Fruit fly (Drosophila melanogaster): ENCODE results near the gene Srr.

Srr gene

DNA sequence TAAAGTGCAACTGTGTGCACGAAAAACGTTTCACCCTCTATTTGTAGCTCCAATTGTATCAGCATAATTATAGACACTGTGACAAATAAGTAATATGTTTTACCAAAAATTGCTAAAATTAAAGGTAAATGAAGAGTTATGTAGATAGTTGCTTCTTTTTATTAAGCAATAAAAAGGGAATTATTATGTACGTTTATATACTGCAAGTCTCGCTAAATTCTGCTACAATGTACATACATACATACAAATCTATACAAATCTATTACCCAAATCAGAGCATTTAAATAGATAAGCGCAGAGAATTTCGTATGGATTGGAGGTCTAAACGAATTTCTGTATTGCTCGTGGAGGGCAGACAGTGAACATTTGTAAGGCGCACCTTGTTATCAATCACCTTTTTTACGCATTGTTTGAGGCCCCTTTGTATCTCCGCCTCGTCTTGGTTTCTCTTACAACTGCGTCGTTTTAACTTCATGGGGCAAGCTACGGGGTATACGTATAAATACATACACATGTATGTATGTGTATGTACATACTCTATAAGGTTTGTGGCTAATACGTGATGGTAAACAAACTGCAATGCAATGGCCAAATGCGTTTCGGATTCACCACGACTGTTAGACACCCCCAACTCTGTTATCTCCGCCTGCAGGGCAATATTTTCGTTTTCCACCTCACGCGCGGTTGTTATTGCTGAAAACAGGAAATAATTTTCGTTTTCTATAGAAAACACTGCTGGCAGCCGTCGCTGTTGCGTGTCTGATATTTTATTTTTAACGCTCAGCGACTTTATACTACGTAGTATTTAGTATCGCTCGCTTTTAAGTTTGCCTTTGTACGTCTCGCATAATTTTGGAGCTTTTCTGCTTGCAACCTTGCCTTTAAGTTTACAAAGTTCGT is 25.8 kb upstream of the Srr start (continued):
- TF ChIP-seq OdsH (GFP tag; optimal IDR thresholded peaks at IDR 0.05) (peak; percentile 80), topi (GFP tag; optimal IDR thresholded peaks at IDR 0.05) (peak; percentile 83), CG11902 (GFP tag; optimal IDR thresholded peaks at IDR 0.05) (no peak), CG10669 (GFP tag; optimal IDR thresholded peaks at IDR 0.05) (peak; percentile 78), CG6276 (GFP tag; optimal IDR thresholded peaks at IDR 0.05) (peak; percentile 83), lz (GFP tag; optimal IDR thresholded peaks at IDR 0.05) (peak; percentile 79), CG6854 (GFP tag; optimal IDR thresholded peaks at IDR 0.05) (no peak), dsx (GFP tag; optimal IDR thresholded peaks at IDR 0.05; ENCODE audit: poor library complexity, severe bottlenecking) (peak; percentile 74), CG6808 (GFP tag; optimal IDR thresholded peaks at IDR 0.05) (peak; percentile 65), CG34406 (GFP tag; optimal IDR thresholded peaks at IDR 0.05) (peak; percentile 58)

DNA sequence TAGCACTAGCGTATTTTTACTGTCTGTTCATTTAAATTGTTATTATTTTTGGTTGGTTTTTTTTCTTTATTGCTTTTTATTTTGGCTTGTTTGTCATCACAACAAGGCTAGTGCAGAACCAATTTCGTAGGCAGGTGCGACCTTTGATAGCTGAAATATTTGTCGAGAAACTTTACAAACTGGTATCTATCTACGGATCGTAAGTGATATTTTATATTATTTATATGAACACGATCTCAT is 25.2 kb upstream of the Srr start, which contains the start of gene drn:
drn (plus strand) TSS at position 141 of the 240 bp plus-strand sequence.
- TF ChIP-seq achi (GFP tag; optimal IDR thresholded peaks at IDR 0.05), result no peak
- TF ChIP-seq CG15336 (GFP tag; IDR thresholded peaks at IDR 0.05), result no peak
- TF ChIP-seq CG11294 (GFP tag; IDR thresholded peaks at IDR 0.05), result no peak
- no peak for TF ChIP-seq CG10631 (GFP tag; optimal IDR thresholded peaks at IDR 0.05)
- no peak for TF ChIP-seq pdm3 (GFP tag; optimal IDR thresholded peaks at IDR 0.05)
- TF ChIP-seq CG6163 (GFP tag; IDR thresholded peaks at IDR 0.05), result no peak
- no peak for TF ChIP-seq CG8319 (GFP tag; optimal IDR thresholded peaks at IDR 0.05)
- no peak for TF ChIP-seq CG16779 (tag; optimal IDR thresholded peaks at IDR 0.05)
- TF ChIP-seq Smox (GFP tag; optimal IDR thresholded peaks at IDR 0.05), result no peak
- no peak for TF ChIP-seq lz (GFP tag; optimal IDR thresholded peaks at IDR 0.05)
- no peak for TF ChIP-seq acj6 (GFP tag; optimal IDR thresholded peaks at IDR 0.05)
- TF ChIP-seq CG34406 (GFP tag; optimal IDR thresholded peaks at IDR 0.05), result no peak
- no peak for TF ChIP-seq CG4318 (GFP tag; optimal IDR thresholded peaks at IDR 0.05)
- no peak for TF ChIP-seq CG6276 (GFP tag; optimal IDR thresholded peaks at IDR 0.05)

DNA sequence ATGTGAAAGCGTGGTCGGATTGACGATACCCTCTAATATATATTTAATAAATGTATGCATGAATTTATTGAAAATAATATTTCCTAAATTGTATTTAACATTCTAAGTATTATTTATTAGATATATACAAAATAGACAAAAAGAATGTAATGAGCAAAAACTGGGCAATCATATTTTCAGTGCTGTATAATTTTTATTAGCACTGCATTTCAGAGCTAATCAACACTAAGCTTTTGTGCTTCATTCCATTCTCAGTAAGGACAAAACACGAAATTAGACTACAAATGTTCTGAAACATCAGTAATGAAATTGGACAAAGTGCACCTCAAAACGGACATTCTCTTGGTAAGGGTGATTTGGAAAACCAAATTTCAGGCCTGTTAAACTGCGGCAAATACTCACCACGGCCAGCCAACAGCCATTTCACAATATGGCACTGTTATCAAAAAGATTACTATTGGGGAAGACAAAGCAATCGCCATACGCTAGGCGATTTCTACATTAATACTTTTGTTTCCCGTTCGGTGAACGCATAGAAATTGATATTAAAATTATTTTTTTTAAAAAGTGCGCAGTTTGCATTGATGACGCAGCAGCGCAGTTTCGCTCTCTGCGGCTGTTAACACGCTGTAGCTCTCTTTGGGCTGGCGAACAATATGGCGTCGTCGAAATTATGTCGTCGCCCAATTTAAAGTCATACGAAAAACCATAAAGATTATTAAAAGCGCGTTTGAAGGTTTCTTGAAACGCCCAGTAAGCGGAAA is 24.6 kb upstream of the Srr start:
- TF ChIP-seq Ets96B (tag; optimal IDR thresholded peaks at IDR 0.05), result peak; percentile 80
- peak; percentile 85 for TF ChIP-seq achi (GFP tag; optimal IDR thresholded peaks at IDR 0.05)
- TF ChIP-seq Blimp-1 (GFP tag; optimal IDR thresholded peaks at IDR 0.05), result peak; percentile 82
- TF ChIP-seq CG6276 (GFP tag; optimal IDR thresholded peaks at IDR 0.05), result peak; percentile 85
- peak; percentile 84 for TF ChIP-seq Hr39 (GFP tag; optimal IDR thresholded peaks at IDR 0.05)
- peak; percentile 83 for TF ChIP-seq lz (GFP tag; optimal IDR thresholded peaks at IDR 0.05)
- peak; percentile 49 for TF ChIP-seq vri (GFP tag; optimal IDR thresholded peaks at IDR 0.05)
- TF ChIP-seq CG3032 (tag; optimal IDR thresholded peaks at IDR 0.05), result peak; percentile 83
- TF ChIP-seq Eip93F (GFP tag; optimal IDR thresholded peaks at IDR 0.05), result peak; percentile 66
- TF ChIP-seq CG10669 (GFP tag; optimal IDR thresholded peaks at IDR 0.05), result peak; percentile 83
- peak; percentile 86 for TF ChIP-seq CG8632 (GFP tag; optimal IDR thresholded peaks at IDR 0.05)
- TF ChIP-seq CG6808 (GFP tag; optimal IDR thresholded peaks at IDR 0.05), result peak; percentile 81
- TF ChIP-seq acj6 (GFP tag; optimal IDR thresholded peaks at IDR 0.05), result peak; percentile 87
- peak; percentile 79 for TF ChIP-seq CG9139 (GFP tag; optimal IDR thresholded peaks at IDR 0.05)
- peak; percentile 93 for TF ChIP-seq dsx (GFP tag; optimal IDR thresholded peaks at IDR 0.05; ENCODE audit: poor library complexity, severe bottlenecking)
- peak; percentile 83 for TF ChIP-seq CG6792 (GFP tag; optimal IDR thresholded peaks at IDR 0.05)
- no peak for TF ChIP-seq Hr38 (GFP tag; optimal IDR thresholded peaks at IDR 0.05)
- peak; percentile 81 for TF ChIP-seq spab (GFP tag; optimal IDR thresholded peaks at IDR 0.05)
- peak; percentile 79 for TF ChIP-seq pdm3 (GFP tag; optimal IDR thresholded peaks at IDR 0.05)
- peak; percentile 89 for TF ChIP-seq CG34406 (GFP tag; optimal IDR thresholded peaks at IDR 0.05)
- peak; percentile 81 for TF ChIP-seq Sox102F (GFP tag; optimal IDR thresholded peaks at IDR 0.05)
- TF ChIP-seq CG3919 (GFP tag; optimal IDR thresholded peaks at IDR 0.05), result peak; percentile 86
- TF ChIP-seq CG4318 (GFP tag; optimal IDR thresholded peaks at IDR 0.05), result peak; percentile 85
- peak; percentile 66 for TF ChIP-seq cyc (GFP tag; optimal IDR thresholded peaks at IDR 0.05)
- TF ChIP-seq Sox15 (GFP tag; optimal IDR thresholded peaks at IDR 0.05), result peak; percentile 77
- TF ChIP-seq Smox (GFP tag; optimal IDR thresholded peaks at IDR 0.05), result peak; percentile 82
- peak; percentile 69 for TF ChIP-seq CG11902 (GFP tag; optimal IDR thresholded peaks at IDR 0.05)
- TF ChIP-seq Lpt (GFP tag; optimal IDR thresholded peaks at IDR 0.05), result peak; percentile 73
- TF ChIP-seq ss (GFP tag; optimal IDR thresholded peaks at IDR 0.05), result peak; percentile 55 to 67
- TF ChIP-seq CG32006 (GFP tag; optimal IDR thresholded peaks at IDR 0.05), result peak; percentile 94
- TF ChIP-seq Gug (GFP tag; IDR thresholded peaks at IDR 0.05), result peak; percentile 60
- TF ChIP-seq fkh (GFP tag; optimal IDR thresholded peaks at IDR 0.05), result peak; percentile 37
- peak; percentile 79 for TF ChIP-seq Met (GFP tag; optimal IDR thresholded peaks at IDR 0.05)

All from whole organism, prepupa.